Worm (Caenorhabditis elegans): Measurements from ENCODE around the gene ccm-3.

DNA sequence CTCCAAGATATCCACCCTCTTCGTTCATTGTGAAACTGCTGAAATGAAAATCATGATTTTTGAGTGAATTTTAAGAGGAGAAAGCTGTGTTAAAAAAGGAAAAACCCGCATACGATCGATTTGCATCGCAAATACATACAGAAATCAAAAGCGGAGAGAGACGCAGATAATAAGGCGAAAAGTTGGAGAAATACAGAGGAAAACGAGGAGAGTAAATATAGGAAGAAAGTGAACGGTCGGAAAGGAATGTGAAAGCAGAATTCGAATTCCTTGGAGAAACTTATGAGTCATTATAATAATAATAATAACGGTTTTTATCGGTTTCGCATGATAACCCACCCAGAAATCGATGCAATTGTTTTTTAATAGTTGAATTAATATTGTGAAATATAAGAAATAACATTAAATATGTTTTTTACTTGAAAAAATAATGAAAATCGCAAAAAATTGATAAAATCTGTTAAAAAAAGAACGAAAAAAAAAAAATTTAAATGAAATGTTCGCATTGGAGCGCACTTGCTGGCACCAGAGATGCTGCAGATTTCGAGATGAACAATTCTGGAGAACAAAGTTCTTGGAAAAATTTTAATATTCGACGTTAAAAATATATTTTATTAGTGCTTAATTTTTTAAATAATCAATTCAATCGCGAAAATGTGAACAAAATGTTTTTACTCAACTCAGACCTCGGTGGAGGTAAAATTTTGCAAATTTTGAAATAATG, at the start of gene ccm-3:
- TF ChIP-seq ceh-39 (tag; optimal IDR thresholded peaks at IDR 0.05) (no peak), nhr-28 (tag; optimal IDR thresholded peaks at IDR 0.05) (no peak), unc-62 (GFP tag; optimal IDR thresholded peaks at IDR 0.05) (no peak), nhr-2 (tag; optimal IDR thresholded peaks at IDR 0.05) (no peak), ztf-11 (tag; optimal IDR thresholded peaks at IDR 0.05) (no peak), elt-3 (tag; optimal IDR thresholded peaks at IDR 0.05) (no peak), lsy-2 (tag; optimal IDR thresholded peaks at IDR 0.05) (no peak)
